Fruit fly (Drosophila melanogaster): ENCODE measurements around the gene beta-PheRS.

DNA sequence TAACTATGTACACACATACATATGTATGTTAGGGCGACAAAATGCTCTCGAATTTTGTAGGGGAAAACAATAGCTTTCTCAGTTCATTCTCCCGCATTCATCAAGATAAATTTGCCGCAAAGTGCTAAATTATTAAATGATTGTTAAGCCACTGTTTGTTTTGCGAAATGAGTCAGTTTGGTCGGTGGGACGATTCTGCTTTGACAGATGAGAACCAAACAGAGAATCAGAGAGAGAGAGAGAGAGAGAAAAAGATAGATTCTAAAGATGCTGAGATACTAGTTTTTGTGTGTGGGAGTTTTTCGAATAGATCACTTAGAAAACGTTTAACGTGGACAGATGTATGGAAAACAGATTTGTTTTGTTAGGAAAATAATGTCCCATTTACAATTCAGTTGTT lies 7.9 kb upstream of the beta-PheRS start:
- TF ChIP-seq OdsH (GFP tag; optimal IDR thresholded peaks at IDR 0.05) = no peak
- TF ChIP-seq lola (GFP tag; optimal IDR thresholded peaks at IDR 0.05) = no peak
- no peak for TF ChIP-seq Hr78 (GFP tag; optimal IDR thresholded peaks at IDR 0.05)
